Fruit fly (Drosophila melanogaster): ENCODE data around the gene CG7565.

The CG7565 gene

dm6 chr3L:8128396-8129050 is 36.9 kb upstream of the CG7565 start:
- no peak for TF ChIP-seq ey (GFP tag; optimal IDR thresholded peaks at IDR 0.05)
- TF ChIP-seq sv (GFP tag; optimal IDR thresholded peaks at IDR 0.05): no peak
- no peak for TF ChIP-seq br (GFP tag; optimal IDR thresholded peaks at IDR 0.05)
- TF ChIP-seq OdsH (GFP tag; optimal IDR thresholded peaks at IDR 0.05): peak; percentile 12
- no peak for TF ChIP-seq N (GFP tag; optimal IDR thresholded peaks at IDR 0.05)
- TF ChIP-seq HLH106 (tag; optimal IDR thresholded peaks at IDR 0.05): peak; percentile 60
- TF ChIP-seq h (GFP tag; optimal IDR thresholded peaks at IDR 0.05): peak; percentile 44
- TF ChIP-seq Hnf4 (GFP tag; optimal IDR thresholded peaks at IDR 0.05): peak; percentile 89
- TF ChIP-seq Vsx2 (GFP tag; optimal IDR thresholded peaks at IDR 0.05; ENCODE audit: partially characterized antibody): peak; percentile 23
- no peak for TF ChIP-seq Rel (GFP tag; optimal IDR thresholded peaks at IDR 0.05)
- peak; percentile 91 for TF ChIP-seq Rel (tag; optimal IDR thresholded peaks at IDR 0.05)
- no peak for TF ChIP-seq CG9705 (GFP tag; optimal IDR thresholded peaks at IDR 0.05)
- TF ChIP-seq fru (GFP tag; optimal IDR thresholded peaks at IDR 0.05): no peak
- peak; percentile 50 for TF ChIP-seq Hr83 (GFP tag; optimal IDR thresholded peaks at IDR 0.05; ENCODE audit: poor library complexity, severe bottlenecking)
- no peak for TF ChIP-seq Dif (GFP tag; optimal IDR thresholded peaks at IDR 0.05; ENCODE audit: partially characterized antibody)
- TF ChIP-seq dl (GFP tag; optimal IDR thresholded peaks at IDR 0.05; ENCODE audit: insufficient read depth in 1 of 2, partially characterized antibody in 2 of 2): no peak
- no peak for TF ChIP-seq brk (GFP tag; optimal IDR thresholded peaks at IDR 0.05)

- TF ChIP-seq sv (GFP tag; optimal IDR thresholded peaks at IDR 0.05) (peak; percentile 85), Rel (GFP tag; optimal IDR thresholded peaks at IDR 0.05) (peak; percentile 83), Rel (tag; optimal IDR thresholded peaks at IDR 0.05) (peak; percentile 84), ey (GFP tag; optimal IDR thresholded peaks at IDR 0.05) (peak; percentile 83), dmrt93B (GFP tag; optimal IDR thresholded peaks at IDR 0.05) (peak; percentile 87), psq (GFP tag; optimal IDR thresholded peaks at IDR 0.05) (peak; percentile 91), h (GFP tag; optimal IDR thresholded peaks at IDR 0.05) (peak; percentile 91), Abd-B (GFP tag; optimal IDR thresholded peaks at IDR 0.05) (no peak), Dfd (GFP tag; optimal IDR thresholded peaks at IDR 0.05) (no peak), Myc (optimal IDR thresholded peaks at IDR 0.05) (peak; percentile 39), Vsx2 (GFP tag; optimal IDR thresholded peaks at IDR 0.05; ENCODE audit: partially characterized antibody) (peak; percentile 90), sage (GFP tag; optimal IDR thresholded peaks at IDR 0.05) (peak; percentile 80), Jra (GFP tag; optimal IDR thresholded peaks at IDR 0.05) (peak; percentile 83), br (GFP tag; optimal IDR thresholded peaks at IDR 0.05) (peak; percentile 83), HLH106 (tag; optimal IDR thresholded peaks at IDR 0.05) (peak; percentile 95), OdsH (GFP tag; optimal IDR thresholded peaks at IDR 0.05) (peak; percentile 88), lola (GFP tag; optimal IDR thresholded peaks at IDR 0.05) (no peak), rgr (GFP tag; optimal IDR thresholded peaks at IDR 0.05) (peak; percentile 95), Sp1 (GFP tag; optimal IDR thresholded peaks at IDR 0.05) (peak; percentile 92), Hnf4 (GFP tag; optimal IDR thresholded peaks at IDR 0.05) (peak; percentile 87), foxo (GFP tag; optimal IDR thresholded peaks at IDR 0.05) (peak in 1 of 2 experiments; percentile 95), Mio (GFP tag; optimal IDR thresholded peaks at IDR 0.05) (no peak), CG32264 (GFP tag; optimal IDR thresholded peaks at IDR 0.05) (peak; percentile 67), jim (GFP tag; optimal IDR thresholded peaks at IDR 0.05) (peak; percentile 28), woc (GFP tag; optimal IDR thresholded peaks at IDR 0.05) (no peak), GATAd (GFP tag; optimal IDR thresholded peaks at IDR 0.05) (peak; percentile 80), dsf (GFP tag; optimal IDR thresholded peaks at IDR 0.05; ENCODE audit: borderline replicate concordance) (peak; percentile 75), usp (GFP tag; optimal IDR thresholded peaks at IDR 0.05) (no peak), Dif (GFP tag; optimal IDR thresholded peaks at IDR 0.05; ENCODE audit: partially characterized antibody) (peak; percentile 32), fru (GFP tag; optimal IDR thresholded peaks at IDR 0.05) (peak; percentile 90), Hr78 (GFP tag; optimal IDR thresholded peaks at IDR 0.05) (no peak), CG9705 (GFP tag; optimal IDR thresholded peaks at IDR 0.05) (peak; percentile 91), tai (GFP tag; optimal IDR thresholded peaks at IDR 0.05) (no peak)
Measured at dm6 chr3L:8127712-8128210, 36.2 kb upstream of the CG7565 start, which contains the start of the genes Cds and Uba2. TSS of gene Cds (plus strand) at chr3L:8127762. TSS of gene Uba2 (minus strand) at chr3L:8127818.

Measured in whole organism, wandering third instar larva.